Fruit fly (Drosophila melanogaster): ENCODE results near the gene hiw.

hiw gene

DNA sequence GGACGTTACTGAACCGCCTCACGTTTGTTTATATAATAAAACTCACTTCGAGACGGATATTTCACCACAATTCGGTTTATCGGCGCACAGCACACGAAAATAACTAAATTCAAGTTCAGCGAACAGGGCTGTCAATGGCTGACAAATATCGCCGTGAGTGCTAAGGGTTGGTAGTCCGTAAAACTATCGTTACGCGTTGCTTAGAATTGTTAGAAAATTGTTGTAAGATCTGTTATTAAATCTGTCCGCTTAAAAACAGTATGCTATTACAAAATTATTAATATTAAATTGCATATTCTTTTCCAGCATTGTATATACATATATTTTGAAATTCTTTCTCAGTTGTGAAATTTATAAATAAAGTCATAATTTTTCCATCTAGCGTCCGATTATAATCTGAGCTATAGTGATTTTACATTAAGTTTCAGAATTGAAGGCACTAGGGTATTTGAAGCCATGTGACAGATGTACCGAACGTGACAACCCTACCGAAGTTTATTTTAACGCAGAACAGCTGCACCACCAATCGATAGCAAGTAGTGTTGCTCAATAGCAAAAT is 21.4 kb upstream of the hiw start, which contains the start of gene Cox17:
Gene Cox17, minus strand, starts transcription at position 120 of the 559 bp plus-strand sequence.
- TF ChIP-seq CHES-1-like (GFP tag; optimal IDR thresholded peaks at IDR 0.05) (peak; percentile 10), Ravus (GFP tag; IDR thresholded peaks at IDR 0.05) (no peak), yki (optimal IDR thresholded peaks at IDR 0.05) (no peak), Doc2 (GFP tag; IDR thresholded peaks at IDR 0.05) (no peak), crp (GFP tag; optimal IDR thresholded peaks at IDR 0.05) (peak; percentile 38 to 85), CG12299 (tag; optimal IDR thresholded peaks at IDR 0.05) (peak; percentile 48), chn (GFP tag; optimal IDR thresholded peaks at IDR 0.05) (peak; percentile 81), CG2120 (GFP tag; optimal IDR thresholded peaks at IDR 0.05) (peak; percentile 86), z (GFP tag; IDR thresholded peaks at IDR 0.05) (no peak), CG6689 (GFP tag; IDR thresholded peaks at IDR 0.05) (peak; percentile 74), sc (optimal IDR thresholded peaks at IDR 0.05) (no peak), sc (GFP tag; optimal IDR thresholded peaks at IDR 0.05) (peak; percentile 63), eve (GFP tag; optimal IDR thresholded peaks at IDR 0.05) (peak in 1 of 2 experiments; percentile 96), Neu2 (GFP tag; optimal IDR thresholded peaks at IDR 0.05; ENCODE audit: borderline replicate concordance) (no peak), mld (GFP tag; IDR thresholded peaks at IDR 0.05; ENCODE audit: partially characterized antibody) (peak; percentile 64; the same call in 1 of the 3 replicates), CG9932 (GFP tag; IDR thresholded peaks at IDR 0.05) (peak; percentile 86), Camta (GFP tag; optimal IDR thresholded peaks at IDR 0.05) (peak; percentile 48), btn (GFP tag; optimal IDR thresholded peaks at IDR 0.05) (no peak), crol (GFP tag; IDR thresholded peaks at IDR 0.05) (no peak), CG12071 (GFP tag; optimal IDR thresholded peaks at IDR 0.05) (peak; percentile 20), grn (GFP tag; optimal IDR thresholded peaks at IDR 0.05) (peak; percentile 15), CG13424 (tag; optimal IDR thresholded peaks at IDR 0.05) (peak; percentile 88), Hr78 (GFP tag; optimal IDR thresholded peaks at IDR 0.05) (peak in 1 of 2 experiments; percentile 40), Tbp (GFP tag; optimal IDR thresholded peaks at IDR 0.05) (no peak), Hand (GFP tag; optimal IDR thresholded peaks at IDR 0.05) (peak; percentile 78), dan (GFP tag; IDR thresholded peaks at IDR 0.05) (no peak), CG9609 (GFP tag; optimal IDR thresholded peaks at IDR 0.05) (peak; percentile 57), tap (tag; optimal IDR thresholded peaks at IDR 0.05) (peak; percentile 62), ci (GFP tag; IDR thresholded peaks at IDR 0.05) (peak; percentile 63; the same call in 2 of the 3 replicates), CG33213 (GFP tag; optimal IDR thresholded peaks at IDR 0.05) (peak; percentile 16), row (GFP tag; IDR thresholded peaks at IDR 0.05) (peak; percentile 93), tio (GFP tag; optimal IDR thresholded peaks at IDR 0.05) (peak; percentile 89), fd102C (GFP tag; optimal IDR thresholded peaks at IDR 0.05) (no peak), TFAM (GFP tag; optimal IDR thresholded peaks at IDR 0.05) (no peak), Max (GFP tag; optimal IDR thresholded peaks at IDR 0.05) (peak; percentile 84), CG7963 (GFP tag; IDR thresholded peaks at IDR 0.05; ENCODE audit: partially characterized antibody) (peak; percentile 47; the same call in 1 of the 3 replicates), ftz-f1 (GFP tag; optimal IDR thresholded peaks at IDR 0.05) (peak; percentile 67), CG12942 (GFP tag; optimal IDR thresholded peaks at IDR 0.05) (peak; percentile 72), Ada2b (GFP tag; IDR thresholded peaks at IDR 0.05) (peak; percentile 48), kay (GFP tag; optimal IDR thresholded peaks at IDR 0.05) (peak; percentile 62), fd64A (GFP tag; optimal IDR thresholded peaks at IDR 0.05) (no peak), fd3F (GFP tag; optimal IDR thresholded peaks at IDR 0.05) (peak; percentile 63), CG17912 (GFP tag; optimal IDR thresholded peaks at IDR 0.05) (no peak), ase (GFP tag; IDR thresholded peaks at IDR 0.05) (peak; percentile 55; the same call in 1 of the 3 replicates), Meics (GFP tag; optimal IDR thresholded peaks at IDR 0.05) (peak; percentile 84), Eip74EF (GFP tag; optimal IDR thresholded peaks at IDR 0.05) (peak in 1 of 2 experiments; percentile 51), CG6254 (GFP tag; optimal IDR thresholded peaks at IDR 0.05) (peak; percentile 43), cwo (GFP tag; optimal IDR thresholded peaks at IDR 0.05) (peak; percentile 70), MBD-R2 (GFP tag; IDR thresholded peaks at IDR 0.05) (peak; percentile 33; the same call in 1 of the 2 replicates), slou (GFP tag; optimal IDR thresholded peaks at IDR 0.05) (peak; percentile 85)
